Worm (Caenorhabditis elegans) whole organism, early embryonic: ENCODE measurements around the gene C27D6.12.

Experiments used
- ama-1 ChIP-seq: fragments of 150-350 bp; optimal IDR thresholded peaks from 2 replicates; lab custom pipeline; 2014
- ceh-13 ChIP-seq: fragments of 200-800 bp; sonication (Bioruptor generic); optimal IDR thresholded peaks from 2 replicates; lab custom pipeline; 2018; ENCODE audit warnings: mild to moderate bottlenecking, missing genetic modification characterization, missing compliant biosample characterization
- ceh-36 ChIP-seq: sonication (generic microtip); optimal IDR thresholded peaks from 2 replicates; lab custom pipeline; 2016; ENCODE audit warnings: missing genetic modification characterization, inconsistent platforms, missing compliant biosample characterization
- flt-1 ChIP-seq: fragments of 200-800 bp; sonication (Bioruptor generic); IDR thresholded peaks from 2 replicates; pipeline ENCODE4 v1.3.6; 2022; ENCODE audit warnings: missing genetic modification characterization, missing compliant biosample characterization
- tbx-11 ChIP-seq: fragments of 200-800 bp; sonication (Bioruptor generic); IDR thresholded peaks from 2 replicates; pipeline ENCODE4 v1.3.6; 2022; ENCODE audit warnings: missing genetic modification characterization, missing compliant biosample characterization

DNA sequence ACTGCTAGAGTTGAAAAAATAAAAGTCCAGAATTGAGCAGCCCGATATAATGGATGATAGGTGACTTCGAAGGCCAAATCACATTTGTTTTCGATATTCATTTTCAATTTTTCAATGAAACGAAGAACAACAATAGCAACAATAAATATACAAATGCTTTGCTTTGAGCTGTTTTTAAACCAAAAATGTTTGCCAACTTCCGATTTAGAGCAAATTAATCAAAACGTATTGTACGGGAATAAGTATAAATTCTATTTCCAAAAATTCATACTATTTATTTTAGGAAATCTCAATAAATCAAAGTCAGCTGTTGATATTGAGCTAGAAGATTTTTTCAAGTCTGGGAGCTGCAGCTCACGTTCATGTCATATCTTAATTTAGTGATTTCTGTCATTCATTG is 6.9 kb downstream of the C27D6.12 start, which contains the start of gene srb-1:
- TF ChIP-seq flt-1 (GFP tag; lab: Robert Waterston, UW): no peak
- TF ChIP-seq tbx-11 (GFP tag; lab: Robert Waterston, UW): no peak
- TF ChIP-seq ama-1 (lab: Kevin White, UChicago): no peak
- no peak for TF ChIP-seq ceh-13 (GFP tag; lab: Kevin White, UChicago)
- TF ChIP-seq ceh-36 (tag; lab: Kevin White, UChicago): no peak
